Worm (Caenorhabditis elegans) whole organism, early embryonic: Measurements from ENCODE around the gene C35D10.1.
A peak's percentile ranks its signal among the peaks of the same experiment; 100 is the strongest.

Source experiments
- B0310.2 ChIP-seq: sonication (generic microtip); optimal IDR thresholded peaks from 2 replicates; lab custom pipeline; 2016; ENCODE audit warnings: mild to moderate bottlenecking, missing genetic modification characterization, missing compliant biosample characterization
- F13C5.2 ChIP-seq: sonication (generic microtip); optimal IDR thresholded peaks from 2 replicates; lab custom pipeline; 2017; ENCODE audit warnings: mild to moderate bottlenecking, missing genetic modification characterization, inconsistent platforms, missing compliant biosample characterization
- aly-1 ChIP-seq: sonication (generic microtip); optimal IDR thresholded peaks from 2 replicates; lab custom pipeline; 2016; ENCODE audit warnings: missing genetic modification characterization, missing compliant biosample characterization
- ama-1 ChIP-seq: fragments of 150-350 bp; optimal IDR thresholded peaks from 2 replicates; lab custom pipeline; 2014
- ceh-13 ChIP-seq: fragments of 200-800 bp; sonication (Bioruptor generic); optimal IDR thresholded peaks from 2 replicates; lab custom pipeline; 2018; ENCODE audit warnings: mild to moderate bottlenecking, missing genetic modification characterization, missing compliant biosample characterization
- ceh-36 ChIP-seq: sonication (generic microtip); optimal IDR thresholded peaks from 2 replicates; lab custom pipeline; 2016; ENCODE audit warnings: missing genetic modification characterization, inconsistent platforms, missing compliant biosample characterization
- ets-7 ChIP-seq: sonication (generic microtip); optimal IDR thresholded peaks from 2 replicates; lab custom pipeline; 2016; ENCODE audit warnings: missing genotype, missing genetic modification characterization, missing compliant biosample characterization
- flt-1 ChIP-seq: fragments of 200-800 bp; sonication (Bioruptor generic); IDR thresholded peaks from 2 replicates; pipeline ENCODE4 v1.3.6; 2022; ENCODE audit warnings: missing genetic modification characterization, missing compliant biosample characterization
- hmbx-1 ChIP-seq: sonication (generic microtip); optimal IDR thresholded peaks from 2 replicates; lab custom pipeline; 2016; ENCODE audit warnings: mild to moderate bottlenecking, missing genetic modification characterization, missing compliant biosample characterization
- hmg-4 ChIP-seq: fragments of 200-800 bp; sonication (Bioruptor generic); optimal IDR thresholded peaks from 2 replicates; lab custom pipeline; 2018; ENCODE audit warnings: mild to moderate bottlenecking, missing genetic modification characterization, missing compliant biosample characterization
- hnd-1 ChIP-seq: sonication (generic microtip); optimal IDR thresholded peaks from 2 replicates; lab custom pipeline; 2016; ENCODE audit warnings: missing genetic modification characterization, missing compliant biosample characterization
- pes-1 ChIP-seq: fragments of 200-800 bp; sonication (Bioruptor generic); IDR thresholded peaks from 2 replicates; pipeline ENCODE4 v1.3.6; 2022; ENCODE audit warnings: missing genetic modification reagents, missing genetic modification characterization, missing compliant biosample characterization
- scrt-1 ChIP-seq: fragments of 200-800 bp; sonication (Bioruptor generic); IDR thresholded peaks from 2 replicates; pipeline ENCODE4 v1.3.6; 2022; ENCODE audit warnings: missing genetic modification characterization, missing compliant biosample characterization
- sea-1 ChIP-seq: fragments of 200-800 bp; sonication (Bioruptor generic); conservative IDR thresholded peaks from 2 replicates; pipeline ENCODE4 v1.3.6; 2022; ENCODE audit warnings: missing genetic modification characterization, missing compliant biosample characterization
- tbx-11 ChIP-seq: fragments of 200-800 bp; sonication (Bioruptor generic); IDR thresholded peaks from 2 replicates; pipeline ENCODE4 v1.3.6; 2022; ENCODE audit warnings: missing genetic modification characterization, missing compliant biosample characterization
- tbx-37 ChIP-seq: fragments of 200-800 bp; sonication (Bioruptor generic); conservative IDR thresholded peaks from 2 replicates; pipeline ENCODE4 v1.3.6; 2022; ENCODE audit warnings: missing genetic modification reagents, missing genetic modification characterization, missing compliant biosample characterization
- tra-4 ChIP-seq: sonication (generic microtip); optimal IDR thresholded peaks from 2 replicates; lab custom pipeline; 2017; ENCODE audit warnings: missing genetic modification characterization, missing compliant biosample characterization

Gene C35D10.1

ce11 chrIII:4868643-4869042, 10.9 kb upstream of the C35D10.1 start, which contains the start of the genes msd-4 and C35D10.3:
Gene msd-4 (minus strand): TSS chrIII:4868743.
Gene C35D10.3 (plus strand): TSS chrIII:4868921.
- TF ChIP-seq hmg-4 (no peak), ets-7 (tag; lab: Kevin White, UChicago) (no peak), hmbx-1 (no peak), tbx-11 (no peak), ceh-13 (GFP tag; lab: Kevin White, UChicago) (no peak), ceh-36 (no peak), sea-1 (GFP tag; lab: Robert Waterston, UW) (no peak), tbx-37 (GFP tag; lab: Robert Waterston, UW) (no peak), ama-1 (no peak), scrt-1 (GFP tag; lab: Robert Waterston, UW) (no peak), pes-1 (no peak)

DNA sequence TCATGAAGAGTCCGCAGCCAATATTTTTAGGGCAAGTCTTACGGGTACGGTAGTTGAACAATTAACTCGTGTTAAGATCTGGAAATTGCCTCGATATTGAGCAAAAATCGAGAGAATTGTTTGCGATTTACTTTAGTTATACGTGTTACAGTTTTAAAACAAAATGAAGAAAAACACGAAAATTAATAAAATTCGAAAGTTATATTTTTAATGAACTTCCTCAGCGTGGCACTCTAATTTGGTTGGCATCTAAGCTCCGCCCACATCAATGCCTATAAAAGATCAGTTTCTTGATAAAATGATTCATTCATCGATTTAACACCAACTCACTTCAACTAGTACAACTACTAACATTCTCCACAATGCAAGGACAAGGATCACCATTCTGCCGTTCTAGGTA, 9.1 kb upstream of the C35D10.1 start, which contains the start of gene gipc-1:
gipc-1 (plus strand) TSS at position 301 of the 400 bp plus-strand sequence.
- no peak for TF ChIP-seq ama-1
- no peak for TF ChIP-seq tbx-37 (GFP tag; lab: Robert Waterston, UW)
- TF ChIP-seq ceh-36, result no peak
- no peak for TF ChIP-seq B0310.2 (tag; lab: Kevin White, UChicago)
- no peak for TF ChIP-seq ets-7 (tag; lab: Kevin White, UChicago)

ce11 chrIII:4873395-4873794, 6.2 kb upstream of the C35D10.1 start:
- TF ChIP-seq aly-1 (tag; lab: Kevin White, UChicago) (no peak), sea-1 (GFP tag; lab: Robert Waterston, UW) (no peak), scrt-1 (GFP tag; lab: Robert Waterston, UW) (no peak), ceh-13 (GFP tag; lab: Kevin White, UChicago) (no peak), tbx-37 (GFP tag; lab: Robert Waterston, UW) (no peak), tra-4 (tag; lab: Kevin White, UChicago) (no peak), ama-1 (no peak), flt-1 (GFP tag; lab: Robert Waterston, UW) (no peak), hmbx-1 (no peak), F13C5.2 (no peak), pes-1 (no peak)

ce11 chrIII:4874671-4875070, 4.9 kb upstream of the C35D10.1 start, which contains the start of gene C35D10.12:
Gene C35D10.12 (minus strand): TSS chrIII:4874771.
- TF ChIP-seq scrt-1 (GFP tag; lab: Robert Waterston, UW), result no peak
- TF ChIP-seq hmbx-1, result no peak
- TF ChIP-seq F13C5.2, result no peak
- no peak for TF ChIP-seq tra-4 (tag; lab: Kevin White, UChicago)
- no peak for TF ChIP-seq ceh-13 (GFP tag; lab: Kevin White, UChicago)
- TF ChIP-seq tbx-11, result no peak
- no peak for TF ChIP-seq hnd-1 (tag; lab: Kevin White, UChicago)
- no peak for TF ChIP-seq ama-1
- TF ChIP-seq tbx-37 (GFP tag; lab: Robert Waterston, UW), result no peak
- no peak for TF ChIP-seq aly-1 (tag; lab: Kevin White, UChicago)

- TF ChIP-seq hmg-4 (no peak), pes-1 (no peak), hnd-1 (tag; lab: Kevin White, UChicago) (no peak), flt-1 (GFP tag; lab: Robert Waterston, UW) (no peak), aly-1 (tag; lab: Kevin White, UChicago) (no peak), ceh-13 (GFP tag; lab: Kevin White, UChicago) (no peak), tra-4 (tag; lab: Kevin White, UChicago) (no peak), tbx-11 (no peak), B0310.2 (tag; lab: Kevin White, UChicago) (no peak), F13C5.2 (no peak)
Observed at ce11 chrIII:4875663-4876062, 3.9 kb upstream of the C35D10.1 start.

ce11 chrIII:4878281-4878680, 1.3 kb upstream of the C35D10.1 start, which contains the start of the genes tost-1 and arx-6:
Gene tost-1 (minus strand): TSS chrIII:4878311.
Gene arx-6 (plus strand): TSS chrIII:4878658.
- TF ChIP-seq hmg-4 (peak; percentile 35), ama-1 (no peak)

ce11 chrIII:4881955-4882354, 2.4 kb downstream of the C35D10.1 start:
- no peak for TF ChIP-seq hnd-1 (tag; lab: Kevin White, UChicago)
- no peak for TF ChIP-seq aly-1 (tag; lab: Kevin White, UChicago)
- no peak for TF ChIP-seq ets-7 (tag; lab: Kevin White, UChicago)
- TF ChIP-seq tra-4 (tag; lab: Kevin White, UChicago), result no peak
- no peak for TF ChIP-seq hmg-4
- no peak for TF ChIP-seq hmbx-1
- no peak for TF ChIP-seq sea-1 (GFP tag; lab: Robert Waterston, UW)
- no peak for TF ChIP-seq scrt-1 (GFP tag; lab: Robert Waterston, UW)

DNA sequence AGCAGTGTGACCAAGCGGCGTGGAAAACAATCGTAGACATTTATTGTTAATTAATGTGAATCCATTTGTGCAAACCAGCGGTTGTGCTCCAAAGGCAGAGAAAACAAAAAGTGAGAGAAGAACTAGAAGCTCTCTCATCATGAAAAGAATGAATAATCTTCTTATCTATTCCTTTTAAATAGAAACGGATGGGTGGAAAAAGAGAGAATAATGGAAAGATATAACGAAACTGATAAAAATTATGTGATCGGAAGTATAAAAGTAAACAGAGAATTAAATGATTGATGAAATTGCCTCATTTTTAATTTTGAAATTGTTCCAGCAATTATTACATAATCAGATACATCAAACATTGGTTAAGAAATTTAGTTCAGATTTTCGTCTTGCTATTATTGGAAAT, 3.9 kb downstream of the C35D10.1 start, which contains the start of gene clec-5:
clec-5 (minus strand) TSS at position 178 of the 400 bp plus-strand sequence.
- no peak for TF ChIP-seq flt-1 (GFP tag; lab: Robert Waterston, UW)
- TF ChIP-seq hmg-4, result no peak
- no peak for TF ChIP-seq hnd-1 (tag; lab: Kevin White, UChicago)
- TF ChIP-seq scrt-1 (GFP tag; lab: Robert Waterston, UW), result no peak
- TF ChIP-seq tbx-37 (GFP tag; lab: Robert Waterston, UW), result no peak
- no peak for TF ChIP-seq tra-4 (tag; lab: Kevin White, UChicago)
- no peak for TF ChIP-seq ceh-36
- TF ChIP-seq ets-7 (tag; lab: Kevin White, UChicago), result no peak
- no peak for TF ChIP-seq B0310.2 (tag; lab: Kevin White, UChicago)
- no peak for TF ChIP-seq ama-1
- no peak for TF ChIP-seq aly-1 (tag; lab: Kevin White, UChicago)
- TF ChIP-seq tbx-11, result no peak
- TF ChIP-seq pes-1, result no peak
- no peak for TF ChIP-seq ceh-13 (GFP tag; lab: Kevin White, UChicago)
